Worm (Caenorhabditis elegans) whole organism, midembryonic: ENCODE results near the gene grl-24.

ENCODE experiments used
- T22C8.4 ChIP-seq: fragments of 200-800 bp; sonication (Bioruptor generic); IDR thresholded peaks from 2 replicates; pipeline ENCODE4 v1.3.6; 2022; ENCODE audit warnings: missing genetic modification characterization, missing compliant biosample characterization
- cog-1 ChIP-seq: sonication (generic microtip); optimal IDR thresholded peaks from 2 replicates; lab custom pipeline; 2016; ENCODE audit warnings: missing genetic modification characterization, missing compliant biosample characterization
- flt-1 ChIP-seq: fragments of 200-800 bp; sonication (Bioruptor generic); IDR thresholded peaks from 2 replicates; pipeline ENCODE4 v1.3.6; 2022; ENCODE audit warnings: missing genetic modification characterization, missing compliant biosample characterization
- klf-2 ChIP-seq: fragments of 200-800 bp; sonication (Bioruptor generic); conservative IDR thresholded peaks from 2 replicates; pipeline ENCODE4 v1.3.6; 2022; ENCODE audit warnings: missing genetic modification reagents, missing genetic modification characterization, missing compliant biosample characterization
- med-1 ChIP-seq: sonication (generic microtip); optimal IDR thresholded peaks from 2 replicates; lab custom pipeline; 2017; ENCODE audit warnings: missing genetic modification characterization, mild to moderate bottlenecking, missing compliant biosample characterization, antibody characterized with exemption, missing genetic modification reagents; ENCODE audit not compliant: insufficient read depth
- ref-1 ChIP-seq: fragments of 200-800 bp; sonication (Bioruptor generic); conservative IDR thresholded peaks from 2 replicates; pipeline ENCODE4 v1.3.6; 2022; ENCODE audit warnings: missing genetic modification reagents, missing genetic modification characterization, missing compliant biosample characterization
- tab-1 ChIP-seq: fragments of 200-800 bp; sonication (Bioruptor generic); IDR thresholded peaks from 2 replicates; pipeline ENCODE4 v1.3.6; 2022; ENCODE audit warnings: missing genetic modification characterization, missing compliant biosample characterization
- ztf-23 ChIP-seq: fragments of 200-800 bp; sonication (Bioruptor generic); IDR thresholded peaks from 2 replicates; pipeline ENCODE4 v1.3.6; 2022; ENCODE audit warnings: missing genetic modification reagents, missing genetic modification characterization, missing compliant biosample characterization
- ztf-29 ChIP-seq: fragments of 200-800 bp; sonication (Bioruptor generic); IDR thresholded peaks from 2 replicates; pipeline ENCODE4 v1.3.6; 2022; ENCODE audit warnings: missing genetic modification reagents, missing genetic modification characterization, missing compliant biosample characterization

The grl-24 gene

ce11 chrIV:17441260-17441659 is 34.4 kb downstream of the grl-24 start:
- no peak for TF ChIP-seq cog-1 (tag; lab: Kevin White, UChicago)
- TF ChIP-seq ztf-29 (GFP tag; lab: Robert Waterston, UW) = no peak
- no peak for TF ChIP-seq klf-2 (GFP tag; lab: Robert Waterston, UW)
- no peak for TF ChIP-seq med-1 (GFP tag; lab: Kevin White, UChicago)
- TF ChIP-seq tab-1 (GFP tag; lab: Robert Waterston, UW) = no peak
- no peak for TF ChIP-seq ref-1 (GFP tag; lab: Robert Waterston, UW)
- TF ChIP-seq T22C8.4 (GFP tag; lab: Robert Waterston, UW) = no peak
- TF ChIP-seq ztf-23 = no peak
- no peak for TF ChIP-seq flt-1

- TF ChIP-seq T22C8.4 (GFP tag; lab: Robert Waterston, UW) (no peak), med-1 (GFP tag; lab: Kevin White, UChicago) (no peak), ztf-29 (GFP tag; lab: Robert Waterston, UW) (no peak), ref-1 (GFP tag; lab: Robert Waterston, UW) (no peak), tab-1 (GFP tag; lab: Robert Waterston, UW) (no peak), ztf-23 (no peak), klf-2 (GFP tag; lab: Robert Waterston, UW) (no peak), flt-1 (no peak), cog-1 (tag; lab: Kevin White, UChicago) (no peak)
Measured at ce11 chrIV:17440417-17440816, 35.2 kb downstream of the grl-24 start, which contains the start of gene F08A7.1. Gene F08A7.1 (plus strand): TSS chrIV:17440607.

DNA sequence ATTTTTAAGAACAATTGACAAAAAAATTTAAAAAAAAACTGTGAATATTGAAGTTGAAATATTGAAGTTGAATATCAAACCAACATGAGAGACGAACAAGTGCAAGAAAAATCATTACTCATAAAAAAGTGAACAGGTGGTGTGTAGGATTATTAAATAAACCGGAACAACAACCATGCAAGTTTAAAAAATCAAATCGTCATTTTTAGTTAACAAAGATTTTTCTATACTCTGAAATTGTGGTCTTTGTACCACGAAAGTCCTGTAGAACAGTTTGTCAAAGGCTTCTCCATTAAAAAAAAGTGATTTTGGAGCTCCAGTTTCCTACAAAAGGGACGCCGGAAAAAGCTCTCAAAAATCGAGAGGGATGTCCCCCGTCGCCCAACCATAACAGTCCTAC is 35.6 kb downstream of the grl-24 start, which contains the start of gene C06A12.19:
Gene C06A12.19 (minus strand): TSS at position 101 of the 400 bp plus-strand sequence.
- TF ChIP-seq ztf-29 (GFP tag; lab: Robert Waterston, UW) = no peak
- TF ChIP-seq flt-1 = no peak
- no peak for TF ChIP-seq ztf-23
- TF ChIP-seq cog-1 (tag; lab: Kevin White, UChicago) = no peak
- no peak for TF ChIP-seq tab-1 (GFP tag; lab: Robert Waterston, UW)
- no peak for TF ChIP-seq klf-2 (GFP tag; lab: Robert Waterston, UW)
- no peak for TF ChIP-seq ref-1 (GFP tag; lab: Robert Waterston, UW)
- no peak for TF ChIP-seq T22C8.4 (GFP tag; lab: Robert Waterston, UW)

DNA sequence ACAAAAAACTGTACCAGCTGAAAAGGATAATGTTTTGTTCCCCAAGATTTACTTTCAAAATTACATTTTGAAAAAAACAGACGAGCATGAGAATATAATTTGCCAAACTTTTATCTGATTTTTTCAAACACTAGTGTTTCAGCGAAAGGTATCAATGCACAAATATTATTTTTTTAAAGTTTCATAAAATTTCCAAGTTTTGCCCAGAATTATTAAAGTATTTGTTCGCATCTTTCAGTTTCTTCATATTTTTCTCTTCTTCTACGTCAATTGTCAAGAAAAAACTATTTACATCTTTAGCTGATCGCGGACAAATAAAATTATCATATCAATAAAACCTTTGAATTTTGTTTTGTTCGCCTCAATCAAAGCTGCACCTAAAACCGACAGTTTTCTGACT is 38.6 kb downstream of the grl-24 start, which contains the start of gene C06A12.8:
Gene C06A12.8 (plus strand): TSS at position 301 of the 400 bp plus-strand sequence.
- TF ChIP-seq ztf-29 (GFP tag; lab: Robert Waterston, UW) (no peak), flt-1 (no peak), ref-1 (GFP tag; lab: Robert Waterston, UW) (no peak), tab-1 (GFP tag; lab: Robert Waterston, UW) (no peak), med-1 (GFP tag; lab: Kevin White, UChicago) (no peak), cog-1 (tag; lab: Kevin White, UChicago) (no peak), klf-2 (GFP tag; lab: Robert Waterston, UW) (no peak), T22C8.4 (GFP tag; lab: Robert Waterston, UW) (no peak), ztf-23 (no peak)

- no peak for TF ChIP-seq med-1 (GFP tag; lab: Kevin White, UChicago)
- TF ChIP-seq cog-1 (tag; lab: Kevin White, UChicago) = no peak
- no peak for TF ChIP-seq ztf-23
- no peak for TF ChIP-seq tab-1 (GFP tag; lab: Robert Waterston, UW)
- TF ChIP-seq ztf-29 (GFP tag; lab: Robert Waterston, UW) = no peak
- no peak for TF ChIP-seq T22C8.4 (GFP tag; lab: Robert Waterston, UW)
- no peak for TF ChIP-seq klf-2 (GFP tag; lab: Robert Waterston, UW)
- TF ChIP-seq ref-1 (GFP tag; lab: Robert Waterston, UW) = no peak
- no peak for TF ChIP-seq flt-1
Measured at ce11 chrIV:17436552-17436951, 39.1 kb downstream of the grl-24 start, which contains the start of gene gcy-27. Gene gcy-27 (minus strand): TSS chrIV:17436652.

ce11 chrIV:17435228-17435627 is 40.4 kb downstream of the grl-24 start:
- TF ChIP-seq klf-2 (GFP tag; lab: Robert Waterston, UW) (no peak), tab-1 (GFP tag; lab: Robert Waterston, UW) (no peak), cog-1 (tag; lab: Kevin White, UChicago) (no peak), med-1 (GFP tag; lab: Kevin White, UChicago) (no peak), T22C8.4 (GFP tag; lab: Robert Waterston, UW) (no peak), ztf-29 (GFP tag; lab: Robert Waterston, UW) (no peak), flt-1 (no peak), ref-1 (GFP tag; lab: Robert Waterston, UW) (no peak), ztf-23 (no peak)

DNA sequence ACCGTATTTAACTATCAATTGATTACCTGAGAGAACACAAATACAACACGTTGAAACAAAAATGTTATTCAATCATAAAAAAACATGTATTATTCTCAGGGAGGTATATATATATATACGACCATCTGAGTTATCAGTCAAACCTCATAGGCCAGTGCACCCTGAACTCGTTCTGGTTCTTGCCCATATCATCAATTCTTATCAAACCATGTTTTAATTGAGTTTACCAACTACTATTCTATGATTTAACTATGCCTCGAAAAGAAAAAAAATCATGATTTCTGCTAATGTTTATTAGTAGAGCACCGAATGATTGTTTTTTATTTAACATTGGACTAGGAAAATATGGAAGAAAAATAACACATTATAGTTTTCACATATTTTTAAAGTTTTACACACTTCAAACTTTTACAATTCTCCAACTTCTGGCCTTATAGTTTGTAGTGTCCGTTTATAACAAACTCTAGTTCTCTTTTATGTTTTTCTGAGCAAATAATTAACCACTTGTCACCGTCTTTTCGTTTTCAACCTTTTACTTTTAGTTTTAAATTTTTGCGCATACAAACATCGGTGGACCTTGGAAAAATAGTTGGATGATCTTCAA is 43.3 kb downstream of the grl-24 start:
- TF ChIP-seq med-1 (GFP tag; lab: Kevin White, UChicago) (no peak), flt-1 (no peak), ref-1 (GFP tag; lab: Robert Waterston, UW) (no peak), ztf-23 (no peak), T22C8.4 (GFP tag; lab: Robert Waterston, UW) (no peak), ztf-29 (GFP tag; lab: Robert Waterston, UW) (no peak), tab-1 (GFP tag; lab: Robert Waterston, UW) (no peak), klf-2 (GFP tag; lab: Robert Waterston, UW) (no peak), cog-1 (tag; lab: Kevin White, UChicago) (no peak)

DNA sequence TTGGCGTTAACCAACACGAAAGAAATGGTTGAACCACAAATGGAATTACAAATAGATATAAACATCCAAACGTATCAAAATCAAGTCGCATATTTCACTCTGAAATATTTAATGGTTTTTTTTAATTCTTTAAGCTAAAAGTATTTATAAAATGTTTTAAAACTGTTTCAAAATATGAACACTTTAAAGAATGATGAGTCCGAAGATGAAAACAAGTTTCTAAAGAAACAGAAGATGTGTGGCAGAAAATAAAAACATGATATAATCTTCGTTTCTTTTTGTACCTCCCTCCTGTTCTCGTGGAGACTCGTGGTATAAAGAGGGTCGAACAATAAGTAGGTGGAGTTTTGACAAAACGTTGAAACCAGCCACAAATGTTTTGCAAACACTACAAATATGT is 44.4 kb downstream of the grl-24 start, which contains the start of gene lact-6:
Gene lact-6 (minus strand): TSS at position 101 of the 400 bp plus-strand sequence.
- TF ChIP-seq flt-1 (no peak), klf-2 (GFP tag; lab: Robert Waterston, UW) (no peak), ztf-23 (no peak), ref-1 (GFP tag; lab: Robert Waterston, UW) (no peak), ztf-29 (GFP tag; lab: Robert Waterston, UW) (no peak), med-1 (GFP tag; lab: Kevin White, UChicago) (no peak), cog-1 (tag; lab: Kevin White, UChicago) (no peak), T22C8.4 (GFP tag; lab: Robert Waterston, UW) (no peak), tab-1 (GFP tag; lab: Robert Waterston, UW) (no peak)

ce11 chrIV:17427423-17427822 is 48.2 kb downstream of the grl-24 start, which contains the start of gene C06A12.3:
Gene C06A12.3 (plus strand): TSS chrIV:17427723.
- TF ChIP-seq flt-1 = no peak
- TF ChIP-seq tab-1 (GFP tag; lab: Robert Waterston, UW) = no peak
- TF ChIP-seq ref-1 (GFP tag; lab: Robert Waterston, UW) = no peak
